Fruit fly (Drosophila melanogaster) whole organism, embryonic: ENCODE results near the gene frm.

Source experiments
- Abd-B ChIP-seq: fragments of 200-800 bp; sonication (Bioruptor generic); optimal IDR thresholded peaks from 2 replicates; lab custom pipeline; 2018; ENCODE audit warnings: missing biosample characterization, mild to moderate bottlenecking, missing genetic modification characterization, moderate library complexity
- Atf-2 ChIP-seq: fragments of 200-800 bp; sonication (Bioruptor generic); optimal IDR thresholded peaks from 2 replicates; lab custom pipeline; 2016; ENCODE audit warnings: missing biosample characterization, missing genetic modification characterization
- CG10431 ChIP-seq: fragments of 200-800 bp; sonication (Bioruptor generic); optimal IDR thresholded peaks from 3 replicates; lab custom pipeline; 2018; ENCODE audit warnings: missing biosample characterization, mild to moderate bottlenecking, missing genetic modification characterization
- CG10654 ChIP-seq: fragments of 200-800 bp; sonication (Bioruptor generic); optimal IDR thresholded peaks from 2 replicates; lab custom pipeline; 2016; ENCODE audit warnings: missing biosample characterization, missing genetic modification characterization
- CG11723 ChIP-seq: fragments of 200-800 bp; sonication (Bioruptor generic); optimal IDR thresholded peaks from 2 replicates; lab custom pipeline; 2017; ENCODE audit warnings: missing biosample characterization, mild to moderate bottlenecking, missing genetic modification characterization
- CG12219 ChIP-seq: fragments of 200-800 bp; sonication (Bioruptor generic); optimal IDR thresholded peaks from 3 replicates; lab custom pipeline; 2018; ENCODE audit warnings: missing biosample characterization, mild to moderate bottlenecking, missing genetic modification characterization
- CG14050 ChIP-seq: fragments of 200-800 bp; sonication (Bioruptor generic); IDR thresholded peaks from 3 replicates; pipeline ENCODE4 v1.3.6; 2022; ENCODE audit warnings: missing biosample characterization, missing genetic modification characterization
- CG14667 ChIP-seq: fragments of 200-800 bp; sonication (Bioruptor generic); IDR thresholded peaks from 2 replicates; pipeline ENCODE4 v1.3.6; 2022; ENCODE audit warnings: missing biosample characterization, missing genetic modification characterization
- CG14860 ChIP-seq: fragments of 200-800 bp; sonication (Bioruptor generic); IDR thresholded peaks from 3 replicates; pipeline ENCODE4 v1.3.6; 2022; ENCODE audit warnings: missing biosample characterization, missing genetic modification characterization; ENCODE audit not compliant: partially characterized antibody
- CG1602 ChIP-seq: fragments of 200-800 bp; sonication (Bioruptor generic); optimal IDR thresholded peaks from 3 replicates; lab custom pipeline; 2016; ENCODE audit warnings: missing biosample characterization, missing genetic modification characterization
- CG16815 ChIP-seq: fragments of 200-800 bp; sonication (Bioruptor generic); optimal IDR thresholded peaks from 3 replicates; lab custom pipeline; 2017; ENCODE audit warnings: missing biosample characterization, mild to moderate bottlenecking, missing genetic modification characterization
- CG17186 ChIP-seq: fragments of 200-800 bp; sonication (Bioruptor generic); optimal IDR thresholded peaks from 3 replicates; lab custom pipeline; 2017; ENCODE audit warnings: missing biosample characterization, missing genetic modification reagents, missing genetic modification characterization
- CG31441 ChIP-seq: fragments of 200-800 bp; sonication (Bioruptor generic); IDR thresholded peaks from 2 replicates; pipeline ENCODE4 v1.3.6; 2022; ENCODE audit warnings: missing biosample characterization, missing genetic modification characterization
- CG32532 ChIP-seq: fragments of 200-800 bp; sonication (Bioruptor generic); IDR thresholded peaks from 2 replicates; pipeline ENCODE4 v1.3.6; 2022; ENCODE audit warnings: missing biosample characterization, missing genetic modification characterization
- CG3726 ChIP-seq: fragments of 200-800 bp; sonication (Bioruptor generic); IDR thresholded peaks from 3 replicates; pipeline ENCODE4, ENCODE4 v1.3.6; 2022; ENCODE audit warnings: missing biosample characterization, missing genetic modification characterization
- CG42726 ChIP-seq: fragments of 200-800 bp; sonication (Bioruptor generic); IDR thresholded peaks from 2 replicates; pipeline ENCODE4 v1.3.6; 2022; ENCODE audit warnings: missing biosample characterization, missing genetic modification characterization; ENCODE audit not compliant: partially characterized antibody
- CG4854 ChIP-seq: fragments of 200-800 bp; sonication (Bioruptor generic); optimal IDR thresholded peaks from 2 replicates; lab custom pipeline; 2016; ENCODE audit warnings: missing biosample characterization, missing genetic modification characterization, inconsistent platforms
- CG7786 ChIP-seq: fragments of 200-800 bp; sonication (Bioruptor generic); optimal IDR thresholded peaks from 2 replicates; lab custom pipeline; 2016; ENCODE audit warnings: missing biosample characterization, missing genetic modification characterization
- CG9215 ChIP-seq: fragments of 200-800 bp; sonication (Bioruptor generic); IDR thresholded peaks from 2 replicates; pipeline ENCODE4 v1.3.6; 2022; ENCODE audit warnings: missing biosample characterization, missing genetic modification characterization
- CoRest ChIP-seq: fragments of 200-800 bp; sonication (Bioruptor generic); optimal IDR thresholded peaks from 3 replicates; lab custom pipeline; 2018; ENCODE audit warnings: missing biosample characterization, mild to moderate bottlenecking, missing genetic modification characterization, moderate library complexity
- CrebB ChIP-seq: fragments of 200-800 bp; sonication (Bioruptor generic); optimal IDR thresholded peaks from 3 replicates; lab custom pipeline; 2018; ENCODE audit warnings: missing biosample characterization, mild to moderate bottlenecking, missing genetic modification characterization
- Dfd ChIP-seq, 2 experiments: fragments of >200 bp; optimal IDR thresholded peaks; 2 replicates each; lab custom pipeline; 2017; ENCODE audit warnings: missing biosample characterization in 2 of 2, missing genetic modification characterization in 2 of 2
- ERR ChIP-seq: fragments of 200-800 bp; sonication (Bioruptor generic); optimal IDR thresholded peaks from 2 replicates; lab custom pipeline; 2016; ENCODE audit warnings: missing biosample characterization, missing genetic modification characterization
- Ets65A ChIP-seq: fragments of 200-800 bp; sonication (Bioruptor generic); peaks from one replicate; lab custom pipeline; 2016; ENCODE audit warnings: missing biosample characterization, missing genetic modification characterization
- Hr78 ChIP-seq, 2 experiments: fragments of 200-800 bp in 1 of 2; fragments of >200 bp in 1 of 2; sonication (Bioruptor generic) in 1 of 2; optimal IDR thresholded peaks; 2 replicates each; lab custom pipeline; 2017 to 2019; ENCODE audit warnings: missing biosample characterization in 2 of 2, missing genetic modification characterization in 2 of 2, mild to moderate bottlenecking in 1 of 2, moderate library complexity in 1 of 2
- Kr ChIP-seq: fragments of 200-800 bp; sonication (Bioruptor generic); optimal IDR thresholded peaks from 2 replicates; lab custom pipeline; 2017; ENCODE audit warnings: missing biosample characterization, mild to moderate bottlenecking, missing genetic modification characterization
- Lpt ChIP-seq: fragments of >200 bp; optimal IDR thresholded peaks from 2 replicates; lab custom pipeline; 2018; ENCODE audit warnings: missing biosample characterization, missing genetic modification characterization
- Mad ChIP-seq: fragments of 200-800 bp; sonication (Bioruptor generic); optimal IDR thresholded peaks from 2 replicates; lab custom pipeline; 2016; ENCODE audit warnings: missing biosample characterization, missing genetic modification characterization
- Meics ChIP-seq: fragments of 200-800 bp; sonication (Bioruptor generic); optimal IDR thresholded peaks from 2 replicates; lab custom pipeline; 2017; ENCODE audit warnings: missing biosample characterization, mild to moderate bottlenecking, missing genetic modification characterization
- Oaz ChIP-seq: fragments of 200-800 bp; sonication (Bioruptor generic); IDR thresholded peaks from 2 replicates; pipeline ENCODE4 v1.3.6; 2022; ENCODE audit warnings: missing biosample characterization, missing genetic modification characterization
- Optix ChIP-seq: fragments of 200-800 bp; sonication (Bioruptor generic); IDR thresholded peaks from 3 replicates; pipeline ENCODE4 v1.3.6; 2022; ENCODE audit warnings: missing biosample characterization, missing genetic modification characterization
- Ravus ChIP-seq: fragments of 200-800 bp; sonication (Bioruptor generic); IDR thresholded peaks from 2 replicates; pipeline ENCODE4 v1.3.6; 2022; ENCODE audit warnings: missing biosample characterization, missing genetic modification characterization
- Sin3A ChIP-seq: fragments of >200 bp; optimal IDR thresholded peaks from 2 replicates; lab custom pipeline; 2018
- Sox100B ChIP-seq: fragments of 200-800 bp; sonication (Bioruptor generic); optimal IDR thresholded peaks from 3 replicates; lab custom pipeline; 2018; ENCODE audit warnings: missing biosample characterization, mild to moderate bottlenecking, missing genetic modification characterization
- Spps ChIP-seq: fragments of 200-800 bp; sonication (Bioruptor generic); optimal IDR thresholded peaks from 2 replicates; lab custom pipeline; 2018; ENCODE audit warnings: missing biosample characterization, mild to moderate bottlenecking, missing genetic modification characterization
- TFAM ChIP-seq: fragments of 200-800 bp; sonication (Bioruptor generic); optimal IDR thresholded peaks from 2 replicates; lab custom pipeline; 2017; ENCODE audit warnings: missing biosample characterization, missing genetic modification characterization, inconsistent platforms
- ap ChIP-seq: fragments of 200-800 bp; sonication (Bioruptor generic); IDR thresholded peaks from 2 replicates; pipeline ENCODE4 v1.3.6; 2022; ENCODE audit warnings: missing biosample characterization, missing genetic modification characterization
- chif ChIP-seq, 2 experiments: fragments of 200-800 bp; sonication (Bioruptor generic); optimal IDR thresholded peaks; 3 replicates each; lab custom pipeline; 2016; ENCODE audit warnings: missing biosample characterization in 2 of 2, missing genetic modification characterization in 2 of 2
- chn ChIP-seq: fragments of 200-800 bp; sonication (Bioruptor generic); optimal IDR thresholded peaks from 2 replicates; lab custom pipeline; 2016; ENCODE audit warnings: missing biosample characterization, missing genetic modification characterization
- dysf ChIP-seq: fragments of 200-800 bp; sonication (Bioruptor generic); IDR thresholded peaks from 3 replicates; pipeline ENCODE4 v1.3.6; 2022; ENCODE audit warnings: missing biosample characterization, missing genetic modification characterization
- fd64A ChIP-seq: fragments of 200-800 bp; sonication (Bioruptor generic); optimal IDR thresholded peaks from 3 replicates; lab custom pipeline; 2018; ENCODE audit warnings: missing biosample characterization, mild to moderate bottlenecking, missing genetic modification characterization
- her ChIP-seq: fragments of 200-800 bp; sonication (Bioruptor generic); optimal IDR thresholded peaks from 2 replicates; lab custom pipeline; 2016; ENCODE audit warnings: missing biosample characterization, missing genetic modification characterization
- ken ChIP-seq: fragments of 200-800 bp; sonication (Bioruptor generic); IDR thresholded peaks from 3 replicates; pipeline ENCODE4 v1.3.6; 2022; ENCODE audit warnings: missing biosample characterization, missing genetic modification characterization
- mirr ChIP-seq: fragments of 200-800 bp; sonication (Bioruptor generic); optimal IDR thresholded peaks from 3 replicates; lab custom pipeline; 2018; ENCODE audit warnings: missing biosample characterization, mild to moderate bottlenecking, missing genetic modification characterization
- onecut ChIP-seq: fragments of 200-800 bp; sonication (Bioruptor generic); IDR thresholded peaks from 2 replicates; pipeline ENCODE4 v1.3.6; 2022; ENCODE audit warnings: missing biosample characterization, missing genetic modification characterization
- pum ChIP-seq: fragments of 200-800 bp; sonication (Bioruptor generic); optimal IDR thresholded peaks from 2 replicates; lab custom pipeline; 2016; ENCODE audit warnings: missing biosample characterization, missing genetic modification characterization
- unc-4 ChIP-seq: fragments of 200-800 bp; sonication (Bioruptor generic); IDR thresholded peaks from 2 replicates; pipeline ENCODE4 v1.3.6; 2022; ENCODE audit warnings: missing biosample characterization, missing genetic modification characterization; ENCODE audit not compliant: partially characterized antibody
- vnd ChIP-seq: fragments of 200-800 bp; sonication (Bioruptor generic); IDR thresholded peaks from 3 replicates; pipeline ENCODE4 v1.3.6; 2022; ENCODE audit warnings: missing biosample characterization, missing genetic modification characterization; ENCODE audit not compliant: partially characterized antibody
- wdn ChIP-seq: fragments of 200-800 bp; sonication (Bioruptor generic); IDR thresholded peaks from 2 replicates; pipeline ENCODE4 v1.3.6; 2022; ENCODE audit warnings: missing biosample characterization, missing genetic modification characterization
- zen ChIP-seq: fragments of 200-800 bp; sonication (Bioruptor generic); optimal IDR thresholded peaks from 3 replicates; lab custom pipeline; 2018; ENCODE audit warnings: missing biosample characterization, mild to moderate bottlenecking, missing genetic modification characterization, moderate library complexity
- zen2 ChIP-seq: fragments of 200-800 bp; sonication (Bioruptor generic); IDR thresholded peaks from 3 replicates; pipeline ENCODE4 v1.3.6; 2022; ENCODE audit warnings: missing biosample characterization, missing genetic modification characterization; ENCODE audit not compliant: partially characterized antibody

frm gene

DNA sequence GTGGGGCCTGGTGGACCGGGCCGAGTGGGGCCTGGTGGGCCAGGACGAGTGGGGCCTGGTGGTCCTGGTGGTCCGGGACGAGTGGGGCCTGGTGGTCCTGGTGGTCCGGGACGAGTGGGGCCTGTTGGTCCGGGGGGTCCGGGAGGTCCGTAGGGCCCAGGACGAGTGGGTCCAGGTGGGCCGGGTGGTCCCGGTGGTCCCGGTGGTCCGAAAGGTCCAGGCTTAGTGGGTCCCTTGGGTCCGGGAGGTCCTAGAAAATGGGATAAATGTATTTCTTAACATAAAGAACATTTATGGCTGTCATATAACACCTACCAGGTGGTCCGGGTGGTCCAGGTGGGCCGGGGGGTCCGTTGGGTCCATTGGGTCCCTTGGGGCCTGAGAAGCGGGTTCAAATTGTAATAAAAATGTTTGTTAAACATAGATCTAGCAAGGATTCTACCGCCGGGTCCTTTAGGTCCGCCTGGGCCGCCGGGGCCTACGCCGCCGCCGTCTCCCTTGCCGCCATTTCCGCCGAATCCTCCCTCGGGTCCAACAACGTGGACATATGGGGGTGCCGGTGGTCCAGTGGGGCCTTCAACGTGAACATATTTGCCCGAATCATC lies 10.2 kb downstream of the frm start (continued):
- no peak for TF ChIP-seq Hr78 (GFP tag; optimal IDR thresholded peaks at IDR 0.05; lab: Kevin White, UChicago)
- no peak for TF ChIP-seq Sox100B (GFP tag; lab: Kevin White, UChicago)
- TF ChIP-seq CG7786 (GFP tag; lab: Kevin White, UChicago) = no peak
- TF ChIP-seq zen2 (GFP tag; lab: Robert Waterston, UW) = 0 out of 3 replicates have a peak, but pooled peaks have one; percentile 14
- TF ChIP-seq Abd-B (GFP tag; lab: Kevin White, UChicago) = no peak
- TF ChIP-seq ERR (GFP tag; lab: Kevin White, UChicago) = no peak
- no peak for TF ChIP-seq chif (GFP tag; optimal IDR thresholded peaks at IDR 0.05; lab: Kevin White, UChicago)
- no peak for TF ChIP-seq fd64A
- no peak for TF ChIP-seq CG4854
- no peak for TF ChIP-seq CG14667 (GFP tag; lab: Robert Waterston, UW)
- TF ChIP-seq Sin3A = no peak
- peak; percentile 1 for TF ChIP-seq Ets65A (GFP tag; lab: Kevin White, UChicago)
- TF ChIP-seq Spps (tag; lab: Kevin White, UChicago) = no peak
- no peak for TF ChIP-seq her (GFP tag; lab: Kevin White, UChicago)
- no peak for TF ChIP-seq CG1602
- no peak for TF ChIP-seq CG10654
- TF ChIP-seq ken = 0 out of 3 replicates have a peak, but pooled peaks have one; percentile 7
- no peak for TF ChIP-seq CG10431
- no peak for TF ChIP-seq Mad
- 0 out of 3 replicates have a peak, but pooled peaks have one; percentile 18 for TF ChIP-seq vnd (GFP tag; lab: Robert Waterston, UW)
- TF ChIP-seq CG9215 (GFP tag; lab: Robert Waterston, UW) = no peak
- TF ChIP-seq unc-4 (GFP tag; lab: Robert Waterston, UW) = no peak
- TF ChIP-seq onecut (GFP tag; lab: Robert Waterston, UW) = no peak
- no peak for TF ChIP-seq mirr
- no peak for TF ChIP-seq Atf-2
- TF ChIP-seq Dfd (GFP tag; optimal IDR thresholded peaks at IDR 0.05; lab: Kevin White, UChicago) = no peak
- no peak for TF ChIP-seq Ravus (GFP tag; lab: Robert Waterston, UW)
- no peak for TF ChIP-seq Meics (GFP tag; lab: Kevin White, UChicago)
- no peak for TF ChIP-seq CG12219 (GFP tag; lab: Kevin White, UChicago)
- no peak for TF ChIP-seq Lpt
- no peak for TF ChIP-seq CG14050
- no peak for TF ChIP-seq CG42726 (GFP tag; lab: Robert Waterston, UW)
- TF ChIP-seq CG11723 = no peak
- TF ChIP-seq dysf = 0 out of 3 replicates have a peak, but pooled peaks have one; percentile 25
- TF ChIP-seq CG16815 (GFP tag; lab: Kevin White, UChicago) = no peak
- no peak for TF ChIP-seq TFAM
- no peak for TF ChIP-seq Kr (GFP tag; lab: Kevin White, UChicago)
- no peak for TF ChIP-seq Oaz (GFP tag; lab: Robert Waterston, UW)
- TF ChIP-seq CG31441 (GFP tag; lab: Robert Waterston, UW) = no peak
- TF ChIP-seq CG17186 (GFP tag; lab: Kevin White, UChicago) = no peak
- TF ChIP-seq zen (tag; lab: Kevin White, UChicago) = no peak
- no peak for TF ChIP-seq chn (GFP tag; lab: Kevin White, UChicago)
- no peak for TF ChIP-seq CG32532 (GFP tag; lab: Robert Waterston, UW)
- 0 out of 3 replicates have a peak, but pooled peaks have one; percentile 32 for TF ChIP-seq CG3726 (GFP tag; lab: Robert Waterston, UW)
- no peak for TF ChIP-seq pum (GFP tag; lab: Kevin White, UChicago)
- TF ChIP-seq wdn (GFP tag; lab: Robert Waterston, UW) = no peak
- no peak for TF ChIP-seq CrebB (tag; lab: Kevin White, UChicago)
- TF ChIP-seq CoRest (tag; lab: Kevin White, UChicago) = no peak
- no peak for TF ChIP-seq Optix (GFP tag; lab: Robert Waterston, UW)
- TF ChIP-seq CG14860 (GFP tag; lab: Robert Waterston, UW) = no peak
- no peak for TF ChIP-seq ap
